Fruit fly (Drosophila melanogaster) whole organism, embryonic: ENCODE data around the gene dlg1.

Experiments used
- Antp ChIP-seq: fragments of 200-800 bp; sonication (Bioruptor generic); optimal IDR thresholded peaks from 3 replicates; lab custom pipeline; 2016; ENCODE audit warnings: missing biosample characterization, missing genetic modification characterization
- Bdp1 ChIP-seq: fragments of 200-800 bp; sonication (Bioruptor generic); optimal IDR thresholded peaks from 3 replicates; lab custom pipeline; 2016; ENCODE audit warnings: missing biosample characterization, missing genetic modification characterization
- CG10431 ChIP-seq: fragments of 200-800 bp; sonication (Bioruptor generic); optimal IDR thresholded peaks from 3 replicates; lab custom pipeline; 2018; ENCODE audit warnings: missing biosample characterization, mild to moderate bottlenecking, missing genetic modification characterization
- CG11398 ChIP-seq: fragments of 200-800 bp; sonication (Bioruptor generic); optimal IDR thresholded peaks from 2 replicates; lab custom pipeline; 2016; ENCODE audit warnings: missing biosample characterization, missing genetic modification characterization
- CG13123 ChIP-seq: fragments of 200-800 bp; sonication (Bioruptor generic); optimal IDR thresholded peaks from 2 replicates; lab custom pipeline; 2016; ENCODE audit warnings: missing biosample characterization, missing genetic modification characterization
- CG13894 ChIP-seq: fragments of 200-800 bp; sonication (Bioruptor generic); optimal IDR thresholded peaks from 3 replicates; lab custom pipeline; 2018; ENCODE audit warnings: missing biosample characterization, mild to moderate bottlenecking, missing genetic modification characterization, moderate library complexity
- CG14667 ChIP-seq: fragments of 200-800 bp; sonication (Bioruptor generic); IDR thresholded peaks from 2 replicates; pipeline ENCODE4 v1.3.6; 2022; ENCODE audit warnings: missing biosample characterization, missing genetic modification characterization
- CG3065 ChIP-seq: fragments of 200-800 bp; sonication (Bioruptor generic); optimal IDR thresholded peaks from 2 replicates; lab custom pipeline; 2016; ENCODE audit warnings: missing biosample characterization, missing genetic modification characterization
- CG31365 ChIP-seq: fragments of 200-800 bp; sonication (Bioruptor generic); optimal IDR thresholded peaks from 2 replicates; lab custom pipeline; 2018; ENCODE audit warnings: missing biosample characterization, mild to moderate bottlenecking, missing genetic modification characterization
- CG32532 ChIP-seq: fragments of 200-800 bp; sonication (Bioruptor generic); IDR thresholded peaks from 2 replicates; pipeline ENCODE4 v1.3.6; 2022; ENCODE audit warnings: missing biosample characterization, missing genetic modification characterization
- CG33213 ChIP-seq: fragments of 200-800 bp; sonication (Bioruptor generic); optimal IDR thresholded peaks from 3 replicates; lab custom pipeline; 2016; ENCODE audit warnings: missing biosample characterization, missing genetic modification characterization
- CG4328 ChIP-seq: fragments of 200-800 bp; sonication (Bioruptor generic); optimal IDR thresholded peaks from 3 replicates; lab custom pipeline; 2017; ENCODE audit warnings: missing biosample characterization, missing genetic modification reagents, missing genetic modification characterization
- CG4360 ChIP-seq: fragments of 200-800 bp; sonication (Bioruptor generic); IDR thresholded peaks from 2 replicates; pipeline ENCODE4 v1.3.6; 2022; ENCODE audit warnings: missing biosample characterization, missing genetic modification characterization
- CG6854 ChIP-seq: fragments of 200-800 bp; sonication (Bioruptor generic); optimal IDR thresholded peaks from 3 replicates; lab custom pipeline; 2017; ENCODE audit warnings: missing biosample characterization, mild to moderate bottlenecking, missing genetic modification characterization
- CG8359 ChIP-seq: fragments of 200-800 bp; sonication (Bioruptor generic); optimal IDR thresholded peaks from 2 replicates; lab custom pipeline; 2017; ENCODE audit warnings: missing biosample characterization, mild to moderate bottlenecking, missing genetic modification characterization, borderline replicate concordance
- CG9817 ChIP-seq: fragments of 200-800 bp; sonication (Bioruptor generic); optimal IDR thresholded peaks from 2 replicates; lab custom pipeline; 2018; ENCODE audit warnings: missing biosample characterization, mild to moderate bottlenecking, missing genetic modification characterization, moderate library complexity
- CTCF ChIP-seq: fragments of 200-800 bp; sonication (Bioruptor generic); optimal IDR thresholded peaks from 2 replicates; lab custom pipeline; 2017; ENCODE audit warnings: missing biosample characterization, mild to moderate bottlenecking, missing genetic modification characterization, moderate library complexity
- Dfd ChIP-seq, 2 experiments: fragments of >200 bp; optimal IDR thresholded peaks; 2 replicates each; lab custom pipeline; 2017; ENCODE audit warnings: missing biosample characterization in 2 of 2, missing genetic modification characterization in 2 of 2
- Ets65A ChIP-seq: fragments of 200-800 bp; sonication (Bioruptor generic); peaks from one replicate; lab custom pipeline; 2016; ENCODE audit warnings: missing biosample characterization, missing genetic modification characterization
- Fer3 ChIP-seq: fragments of 200-800 bp; sonication (Bioruptor generic); optimal IDR thresholded peaks from 2 replicates; lab custom pipeline; 2018; ENCODE audit warnings: missing biosample characterization, mild to moderate bottlenecking, missing genetic modification characterization, moderate library complexity
- Hand ChIP-seq: fragments of 200-800 bp; sonication (Bioruptor generic); optimal IDR thresholded peaks from 2 replicates; lab custom pipeline; 2017; ENCODE audit warnings: mild to moderate bottlenecking, missing biosample characterization, missing genetic modification reagents, missing genetic modification characterization
- Kr ChIP-seq: fragments of 200-800 bp; sonication (Bioruptor generic); optimal IDR thresholded peaks from 2 replicates; lab custom pipeline; 2017; ENCODE audit warnings: missing biosample characterization, mild to moderate bottlenecking, missing genetic modification characterization
- Lim3 ChIP-seq: fragments of 200-800 bp; sonication (Bioruptor generic); IDR thresholded peaks from 2 replicates; pipeline ENCODE4 v1.3.6; 2022; ENCODE audit warnings: missing biosample characterization, missing genetic modification characterization
- MBD-R2 ChIP-seq: fragments of 200-800 bp; sonication (Bioruptor generic); IDR thresholded peaks from 2 replicates; pipeline ENCODE4 v1.3.6; 2022; ENCODE audit warnings: missing biosample characterization, missing genetic modification characterization
- NC2α ChIP-seq: fragments of 200-800 bp; sonication (Bioruptor generic); optimal IDR thresholded peaks from 2 replicates; lab custom pipeline; 2016; ENCODE audit warnings: missing biosample characterization, missing genetic modification characterization
- NFAT ChIP-seq: fragments of 200-800 bp; sonication (Bioruptor generic); IDR thresholded peaks from 2 replicates; pipeline ENCODE4 v1.3.6; 2022; ENCODE audit warnings: missing biosample characterization, missing genetic modification characterization
- Nf-YC ChIP-seq: fragments of 200-800 bp; optimal IDR thresholded peaks from 3 replicates; lab custom pipeline; 2019; ENCODE audit warnings: missing biosample characterization, mild to moderate bottlenecking, missing genetic modification characterization, moderate library complexity
- Pdp1 ChIP-seq, 2 experiments: fragments of 200-800 bp; sonication (Bioruptor generic); optimal IDR thresholded peaks; 3 replicates each; lab custom pipeline; 2016; ENCODE audit warnings: missing biosample characterization in 2 of 2, missing genetic modification characterization in 2 of 2, mild to moderate bottlenecking in 1 of 2, moderate library complexity in 1 of 2
- bigmax ChIP-seq: fragments of 200-800 bp; sonication (Bioruptor generic); optimal IDR thresholded peaks from 2 replicates; lab custom pipeline; 2018; ENCODE audit warnings: missing biosample characterization, mild to moderate bottlenecking, missing genetic modification characterization
- corto ChIP-seq: fragments of 200-800 bp; sonication (Bioruptor generic); optimal IDR thresholded peaks from 2 replicates; lab custom pipeline; 2016; ENCODE audit warnings: missing biosample characterization, mild to moderate bottlenecking, missing genetic modification characterization, moderate library complexity
- croc ChIP-seq: fragments of 200-800 bp; sonication (Bioruptor generic); conservative IDR thresholded peaks from 3 replicates; pipeline ENCODE4 v1.3.6; 2022; ENCODE audit warnings: missing biosample characterization, missing genetic modification characterization
- dan ChIP-seq: fragments of 200-800 bp; sonication (Bioruptor generic); IDR thresholded peaks from 2 replicates; pipeline ENCODE4 v1.3.6; 2022; ENCODE audit warnings: missing biosample characterization, missing genetic modification characterization
- disco-r ChIP-seq: fragments of 200-800 bp; sonication (Bioruptor generic); optimal IDR thresholded peaks from 2 replicates; lab custom pipeline; 2016; ENCODE audit warnings: missing biosample characterization, missing genetic modification characterization
- dpn ChIP-seq, 2 experiments: fragments of 200-800 bp; sonication (Bioruptor generic); optimal IDR thresholded peaks; 3 replicates each; lab custom pipeline; 2016; ENCODE audit warnings: missing biosample characterization in 2 of 2, missing genetic modification characterization in 2 of 2
- fd102C ChIP-seq: fragments of 200-800 bp; sonication (Bioruptor generic); optimal IDR thresholded peaks from 2 replicates; lab custom pipeline; 2018; ENCODE audit warnings: missing biosample characterization, mild to moderate bottlenecking, missing genetic modification characterization, moderate library complexity
- fd96Cb ChIP-seq: fragments of 200-800 bp; sonication (Bioruptor generic); optimal IDR thresholded peaks from 2 replicates; lab custom pipeline; 2018; ENCODE audit warnings: missing biosample characterization, mild to moderate bottlenecking, missing genetic modification characterization, moderate library complexity
- gcm ChIP-seq: fragments of 200-800 bp; sonication (Bioruptor generic); optimal IDR thresholded peaks from 2 replicates; lab custom pipeline; 2019; ENCODE audit warnings: missing biosample characterization, mild to moderate bottlenecking, missing genetic modification characterization, moderate library complexity
- gfzf ChIP-seq: fragments of 200-800 bp; sonication (Bioruptor generic); optimal IDR thresholded peaks from 2 replicates; lab custom pipeline; 2016; ENCODE audit warnings: missing biosample characterization, mild to moderate bottlenecking, missing genetic modification characterization, moderate library complexity
- gt ChIP-seq: fragments of 200-800 bp; sonication (Bioruptor generic); IDR thresholded peaks from 2 replicates; pipeline ENCODE4 v1.3.6; 2022; ENCODE audit warnings: missing biosample characterization, missing genetic modification characterization
- hbn ChIP-seq: fragments of 200-800 bp; sonication (Bioruptor generic); IDR thresholded peaks from 2 replicates; pipeline ENCODE4 v1.3.6; 2022; ENCODE audit warnings: missing biosample characterization, missing genetic modification characterization; ENCODE audit not compliant: partially characterized antibody
- ind ChIP-seq: fragments of 200-800 bp; sonication (Bioruptor generic); optimal IDR thresholded peaks from 3 replicates; lab custom pipeline; 2016; ENCODE audit warnings: missing biosample characterization, missing genetic modification characterization
- onecut ChIP-seq: fragments of 200-800 bp; sonication (Bioruptor generic); IDR thresholded peaks from 2 replicates; pipeline ENCODE4 v1.3.6; 2022; ENCODE audit warnings: missing biosample characterization, missing genetic modification characterization
- p53 ChIP-seq: fragments of 200-800 bp; sonication (Bioruptor generic); optimal IDR thresholded peaks from 2 replicates; lab custom pipeline; 2016; ENCODE audit warnings: missing biosample characterization, missing genetic modification characterization
- pfk ChIP-seq: fragments of 200-800 bp; sonication (Bioruptor generic); optimal IDR thresholded peaks from 2 replicates; lab custom pipeline; 2018; ENCODE audit warnings: missing biosample characterization, mild to moderate bottlenecking, missing genetic modification characterization, moderate library complexity
- psq ChIP-seq: fragments of 200-800 bp; sonication (Bioruptor generic); optimal IDR thresholded peaks from 2 replicates; lab custom pipeline; 2017; ENCODE audit warnings: missing biosample characterization, missing genetic modification characterization
- salm ChIP-seq: fragments of 200-800 bp; sonication (Bioruptor generic); optimal IDR thresholded peaks from 2 replicates; lab custom pipeline; 2018; ENCODE audit warnings: missing biosample characterization, mild to moderate bottlenecking, missing genetic modification characterization
- tll ChIP-seq, 2 experiments: fragments of 200-800 bp in 1 of 2; fragments of >200 bp in 1 of 2; sonication (Bioruptor generic) in 1 of 2; optimal IDR thresholded peaks; 2 replicates each; lab custom pipeline; 2017 to 2019; ENCODE audit warnings: missing biosample characterization in 2 of 2, missing genetic modification characterization in 2 of 2, mild to moderate bottlenecking in 1 of 2, moderate library complexity in 1 of 2
- unpg ChIP-seq: fragments of 200-800 bp; sonication (Bioruptor generic); optimal IDR thresholded peaks from 3 replicates; lab custom pipeline; 2018; ENCODE audit warnings: missing biosample characterization, mild to moderate bottlenecking, missing genetic modification characterization, moderate library complexity
- vvl ChIP-seq: fragments of 200-800 bp; sonication (Bioruptor generic); IDR thresholded peaks from 2 replicates; pipeline ENCODE4 v1.3.6; 2022; ENCODE audit warnings: missing biosample characterization, missing genetic modification characterization
- zfh2 ChIP-seq: fragments of 200-800 bp; sonication (Bioruptor generic); optimal IDR thresholded peaks from 2 replicates; lab custom pipeline; 2016; ENCODE audit warnings: missing biosample characterization, missing genetic modification characterization

The dlg1 gene

DNA sequence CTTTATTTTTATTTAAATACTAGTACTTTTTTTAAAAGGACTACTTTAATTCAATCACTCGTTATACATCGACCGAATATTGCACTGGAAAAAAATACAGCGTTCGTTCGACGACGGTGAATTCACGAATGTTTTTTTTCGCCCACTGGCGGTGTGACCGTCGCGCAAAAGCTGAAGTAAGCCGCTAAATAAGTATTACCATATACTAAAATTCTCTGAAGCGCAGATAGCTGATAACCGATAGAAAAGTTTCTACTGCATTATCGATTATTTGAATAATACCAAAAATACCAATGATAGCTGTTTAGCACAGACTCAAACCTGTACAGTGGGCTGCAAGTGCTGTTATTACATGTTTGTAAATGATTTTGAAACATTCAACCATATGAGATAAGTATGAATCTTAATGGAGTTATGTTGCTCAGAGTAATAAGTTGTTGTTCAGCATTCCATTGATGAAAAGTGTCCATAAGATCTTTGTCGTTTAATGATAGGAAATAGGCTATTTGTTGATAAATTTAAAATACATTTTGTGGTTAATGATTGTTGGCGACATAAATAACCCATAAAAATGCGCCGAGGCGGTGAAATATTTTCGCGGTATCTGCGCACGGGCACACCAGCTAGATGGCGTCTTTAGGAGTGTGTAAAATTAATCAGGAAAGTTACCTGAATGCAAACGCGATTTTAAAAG lies 84.9 kb downstream of the dlg1 start, which contains the start of the genes Evi5 and HP5 (continued):
- TF ChIP-seq Hand (GFP tag; lab: Kevin White, UChicago) (no peak), Pdp1 (GFP tag; optimal IDR thresholded peaks at IDR 0.05; lab: Kevin White, UChicago) (peak; percentile 60 to 82), Bdp1 (GFP tag; lab: Kevin White, UChicago) (no peak), unpg (GFP tag; lab: Kevin White, UChicago) (peak; percentile 6), Dfd (GFP tag; optimal IDR thresholded peaks at IDR 0.05; lab: Kevin White, UChicago) (no peak), gt (GFP tag; lab: Robert Waterston, UW) (no peak), gfzf (GFP tag; lab: Kevin White, UChicago) (peak; percentile 94), onecut (GFP tag; lab: Robert Waterston, UW) (peak; percentile 53), croc (GFP tag; lab: Robert Waterston, UW) (no peak), gcm (GFP tag; lab: Kevin White, UChicago) (no peak), CG13123 (GFP tag; lab: Kevin White, UChicago) (no peak), CG3065 (no peak), CG33213 (GFP tag; lab: Kevin White, UChicago) (peak; percentile 55), CG4360 (GFP tag; lab: Robert Waterston, UW) (no peak), Fer3 (tag; lab: Kevin White, UChicago) (peak; percentile 12), psq (GFP tag; lab: Kevin White, UChicago) (no peak), CG6854 (GFP tag; lab: Kevin White, UChicago) (peak; percentile 43), disco-r (no peak), corto (GFP tag; lab: Kevin White, UChicago) (no peak), tll (GFP tag; optimal IDR thresholded peaks at IDR 0.05; lab: Kevin White, UChicago) (peak in 1 of 2 experiments; percentile 54), hbn (GFP tag; lab: Robert Waterston, UW) (peak; percentile 26; the same call in 1 of the 2 replicates), CG9817 (tag; lab: Kevin White, UChicago) (peak; percentile 48), dan (GFP tag; lab: Robert Waterston, UW) (no peak), fd102C (no peak), ind (GFP tag; lab: Kevin White, UChicago) (peak; percentile 52), CG31365 (tag; lab: Kevin White, UChicago) (no peak), fd96Cb (no peak), Nf-YC (tag; lab: Kevin White, UChicago) (peak; percentile 32), CG11398 (GFP tag; lab: Kevin White, UChicago) (no peak), Lim3 (GFP tag; lab: Robert Waterston, UW) (no peak), Kr (GFP tag; lab: Kevin White, UChicago) (no peak), MBD-R2 (GFP tag; lab: Robert Waterston, UW) (peak; percentile 6; the same call in 1 of the 2 replicates), CG14667 (GFP tag; lab: Robert Waterston, UW) (0 out of 2 replicates have a peak, but pooled peaks have one; percentile 25), pfk (GFP tag; lab: Kevin White, UChicago) (no peak), p53 (GFP tag; lab: Kevin White, UChicago) (no peak), zfh2 (GFP tag; lab: Kevin White, UChicago) (peak; percentile 49), NC2α (GFP tag; lab: Kevin White, UChicago) (no peak), Ets65A (GFP tag; lab: Kevin White, UChicago) (peak; percentile 92), Antp (GFP tag; lab: Kevin White, UChicago) (peak; percentile 61), NFAT (GFP tag; lab: Robert Waterston, UW) (peak; percentile 37; the same call in 1 of the 2 replicates), CG4328 (GFP tag; lab: Kevin White, UChicago) (no peak), CTCF (GFP tag; lab: Kevin White, UChicago) (peak; percentile 90), CG8359 (GFP tag; lab: Kevin White, UChicago) (no peak), dpn (GFP tag; optimal IDR thresholded peaks at IDR 0.05; lab: Kevin White, UChicago) (peak; percentile 46 to 75), bigmax (GFP tag; lab: Kevin White, UChicago) (no peak), salm (tag; lab: Kevin White, UChicago) (no peak), CG13894 (peak; percentile 27), vvl (peak; percentile 29; the same call in 1 of the 2 replicates), CG32532 (GFP tag; lab: Robert Waterston, UW) (peak; percentile 71), CG10431 (no peak)
